Fruit fly (Drosophila melanogaster) whole organism, wandering third instar larva: ENCODE data around the gene cmet.

Experiments used
- Abd-B ChIP-seq: fragments of >200 bp; optimal IDR thresholded peaks from 2 replicates; lab custom pipeline; 2017; ENCODE audit warnings: missing biosample characterization, missing genetic modification characterization
- CG32264 ChIP-seq: fragments of 200-800 bp; sonication (Bioruptor generic); optimal IDR thresholded peaks from 2 replicates; lab custom pipeline; 2016; ENCODE audit warnings: missing biosample characterization, missing genetic modification characterization
- CrebA ChIP-seq: fragments of 200-800 bp; sonication (Bioruptor generic); optimal IDR thresholded peaks from 2 replicates; lab custom pipeline; 2016; ENCODE audit warnings: missing biosample characterization, mild to moderate bottlenecking, missing genetic modification characterization, borderline replicate concordance
- Dfd ChIP-seq: fragments of >200 bp; optimal IDR thresholded peaks from 2 replicates; lab custom pipeline; 2017; ENCODE audit warnings: missing biosample characterization, missing genetic modification characterization
- HLH106 ChIP-seq: fragments of 200-800 bp; optimal IDR thresholded peaks from 3 replicates; lab custom pipeline; 2019; ENCODE audit warnings: missing biosample characterization, mild to moderate bottlenecking, missing genetic modification characterization, moderate library complexity
- Hr78 ChIP-seq: fragments of >200 bp; optimal IDR thresholded peaks from 2 replicates; lab custom pipeline; 2017; ENCODE audit warnings: missing biosample characterization, missing genetic modification characterization
- Hr83 ChIP-seq: fragments of 200-300 bp; sonication (Bioruptor generic); optimal IDR thresholded peaks from 2 replicates; lab custom pipeline; 2016; ENCODE audit warnings: missing biosample characterization, mild to moderate bottlenecking, missing genetic modification characterization, moderate library complexity; ENCODE audit not compliant: poor library complexity, severe bottlenecking
- Jra ChIP-seq: sonication (Bioruptor generic); optimal IDR thresholded peaks from 2 replicates; lab custom pipeline; 2016; ENCODE audit warnings: missing biosample characterization, missing genetic modification characterization
- Mio ChIP-seq: sonication (Bioruptor generic); optimal IDR thresholded peaks from 2 replicates; lab custom pipeline; 2016; ENCODE audit warnings: missing biosample characterization, missing genetic modification characterization
- OdsH ChIP-seq: fragments of 200-800 bp; sonication (Bioruptor generic); optimal IDR thresholded peaks from 2 replicates; lab custom pipeline; 2016; ENCODE audit warnings: missing biosample characterization, mild to moderate bottlenecking, missing genetic modification characterization
- Rel ChIP-seq, 2 experiments: fragments of 200-800 bp; sonication (Bioruptor generic) in 1 of 2; optimal IDR thresholded peaks; 2 replicates in 1 of 2; 3 replicates in 1 of 2; lab custom pipeline; 2016 to 2019; ENCODE audit warnings: mild to moderate bottlenecking in 2 of 2, missing biosample characterization in 2 of 2, missing genetic modification characterization in 2 of 2, moderate library complexity in 1 of 2
- Sp1 ChIP-seq: fragments of 200-800 bp; sonication (Bioruptor generic); optimal IDR thresholded peaks from 3 replicates; lab custom pipeline; 2019; ENCODE audit warnings: missing biosample characterization, mild to moderate bottlenecking, missing genetic modification characterization, moderate library complexity
- Vsx2 ChIP-seq: fragments of 200-300, 225-300 bp; sonication (Bioruptor generic); optimal IDR thresholded peaks from 2 replicates; lab custom pipeline; 2018; ENCODE audit warnings: missing biosample characterization, missing genetic modification characterization; ENCODE audit not compliant: partially characterized antibody
- brk ChIP-seq: fragments of 200-800 bp; sonication (Bioruptor generic); optimal IDR thresholded peaks from 2 replicates; lab custom pipeline; 2016; ENCODE audit warnings: missing biosample characterization, mild to moderate bottlenecking, missing genetic modification characterization
- dl ChIP-seq, 2 experiments: fragments of 175-275, 200-275 bp in 1 of 2; fragments of 200-275 bp in 1 of 2; sonication (Bioruptor generic); optimal IDR thresholded peaks; lab custom pipeline; 2018; ENCODE audit warnings: mild to moderate bottlenecking in 2 of 2, missing biosample characterization in 2 of 2, missing genetic modification characterization in 2 of 2, moderate library complexity in 2 of 2; ENCODE audit not compliant: partially characterized antibody in 2 of 2, insufficient read depth in 1 of 2
- dmrt93B ChIP-seq: fragments of 200-800 bp; sonication (Bioruptor generic); optimal IDR thresholded peaks from 2 replicates; lab custom pipeline; 2018; ENCODE audit warnings: missing biosample characterization, mild to moderate bottlenecking, missing genetic modification characterization
- dsf ChIP-seq: sonication (Bioruptor generic); optimal IDR thresholded peaks from 2 replicates; lab custom pipeline; 2016; ENCODE audit warnings: missing biosample characterization, missing genetic modification characterization, borderline replicate concordance
- ey ChIP-seq: fragments of 200-800 bp; sonication (Bioruptor generic); optimal IDR thresholded peaks from 2 replicates; lab custom pipeline; 2016; ENCODE audit warnings: missing biosample characterization, missing genetic modification characterization
- fru ChIP-seq: fragments of 200-800 bp; sonication (Bioruptor generic); optimal IDR thresholded peaks from 3 replicates; lab custom pipeline; 2016; ENCODE audit warnings: missing biosample characterization, mild to moderate bottlenecking, missing genetic modification characterization
- h ChIP-seq: fragments of 200-800 bp; sonication (Bioruptor generic); optimal IDR thresholded peaks from 3 replicates; lab custom pipeline; 2016; ENCODE audit warnings: missing biosample characterization, mild to moderate bottlenecking, missing genetic modification characterization
- lola ChIP-seq: fragments of >200 bp; optimal IDR thresholded peaks from 2 replicates; lab custom pipeline; 2017; ENCODE audit warnings: missing biosample characterization, missing genetic modification characterization
- psq ChIP-seq: fragments of 200-800 bp; sonication (Bioruptor generic); optimal IDR thresholded peaks from 3 replicates; lab custom pipeline; 2017; ENCODE audit warnings: missing biosample characterization, mild to moderate bottlenecking, missing genetic modification characterization, moderate library complexity
- rgr ChIP-seq: fragments of 200-800 bp; sonication (Bioruptor generic); optimal IDR thresholded peaks from 3 replicates; lab custom pipeline; 2016; ENCODE audit warnings: missing biosample characterization, mild to moderate bottlenecking, missing genetic modification characterization
- tai ChIP-seq: sonication (Bioruptor generic); optimal IDR thresholded peaks from 2 replicates; lab custom pipeline; 2016; ENCODE audit warnings: missing biosample characterization, missing genetic modification characterization
- usp ChIP-seq: fragments of >200 bp; optimal IDR thresholded peaks from 2 replicates; lab custom pipeline; 2017; ENCODE audit warnings: missing biosample characterization, missing genetic modification characterization
- woc ChIP-seq: sonication (Bioruptor generic); optimal IDR thresholded peaks from 2 replicates; lab custom pipeline; 2016; ENCODE audit warnings: missing biosample characterization, mild to moderate bottlenecking, missing genetic modification characterization

cmet gene

DNA sequence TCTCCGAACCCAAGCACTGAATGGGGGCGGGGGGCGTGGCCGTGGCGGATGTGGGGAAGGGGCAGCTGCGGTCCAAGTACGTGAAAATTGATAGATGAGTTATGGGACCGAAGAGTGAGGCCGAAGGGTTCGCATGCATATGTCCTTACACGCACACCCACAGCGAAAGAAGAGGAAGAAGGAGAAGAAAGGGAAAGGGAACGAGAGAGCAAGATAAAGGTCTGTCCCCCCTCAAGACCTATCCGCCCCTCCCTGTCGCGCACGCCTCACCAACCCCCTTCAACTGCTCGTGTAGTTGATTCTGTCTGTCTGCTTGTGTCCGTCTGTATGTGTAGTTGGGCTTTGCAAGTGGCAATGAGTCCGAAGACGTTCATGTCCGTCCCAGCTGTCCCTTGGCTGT, 19.4 kb downstream of the cmet start:
- TF ChIP-seq Dfd (GFP tag; lab: Kevin White, UChicago) (peak; percentile 47), lola (GFP tag; lab: Kevin White, UChicago) (no peak)
- TF ChIP-seq, all 38 proteins: peak for 1

DNA sequence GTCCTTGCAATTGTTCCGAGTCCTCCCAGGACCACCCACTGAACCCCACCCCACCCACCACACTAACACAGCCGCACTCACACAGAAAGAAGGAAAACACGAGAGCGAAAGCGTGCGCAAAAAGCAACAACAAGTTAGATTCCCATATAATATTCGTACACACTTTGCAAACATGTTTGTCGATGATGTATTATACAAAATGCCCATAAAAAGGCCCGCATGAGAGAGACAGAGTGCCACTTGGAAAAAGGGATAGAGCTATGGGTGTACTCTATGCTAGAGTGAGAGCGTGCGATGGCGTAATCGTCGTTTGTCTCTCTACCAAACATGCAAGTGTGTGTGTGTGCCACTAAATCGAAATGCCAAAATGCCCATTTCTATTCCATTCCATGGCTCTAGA, 21.1 kb downstream of the cmet start:
- TF ChIP-seq Hr83 (GFP tag; lab: Kevin White, UChicago) = no peak
- no peak for TF ChIP-seq HLH106 (tag; lab: Kevin White, UChicago)
- TF ChIP-seq Jra (GFP tag; lab: Kevin White, UChicago) = no peak
- no peak for TF ChIP-seq Mio (GFP tag; lab: Kevin White, UChicago)
- no peak for TF ChIP-seq tai (GFP tag; lab: Kevin White, UChicago)
- no peak for TF ChIP-seq usp (GFP tag; lab: Kevin White, UChicago)
- no peak for TF ChIP-seq brk (GFP tag; lab: Kevin White, UChicago)
- TF ChIP-seq Abd-B (GFP tag; lab: Kevin White, UChicago) = no peak
- no peak for TF ChIP-seq Vsx2 (GFP tag; lab: Kevin White, UChicago)
- TF ChIP-seq fru (GFP tag; lab: Kevin White, UChicago) = no peak
- no peak for TF ChIP-seq Dfd (GFP tag; lab: Kevin White, UChicago)
- TF ChIP-seq psq (GFP tag; lab: Kevin White, UChicago) = no peak
- TF ChIP-seq rgr (GFP tag; lab: Kevin White, UChicago) = no peak
- no peak for TF ChIP-seq dmrt93B
- no peak for TF ChIP-seq OdsH (GFP tag; lab: Kevin White, UChicago)
- TF ChIP-seq woc (GFP tag; lab: Kevin White, UChicago) = no peak

DNA sequence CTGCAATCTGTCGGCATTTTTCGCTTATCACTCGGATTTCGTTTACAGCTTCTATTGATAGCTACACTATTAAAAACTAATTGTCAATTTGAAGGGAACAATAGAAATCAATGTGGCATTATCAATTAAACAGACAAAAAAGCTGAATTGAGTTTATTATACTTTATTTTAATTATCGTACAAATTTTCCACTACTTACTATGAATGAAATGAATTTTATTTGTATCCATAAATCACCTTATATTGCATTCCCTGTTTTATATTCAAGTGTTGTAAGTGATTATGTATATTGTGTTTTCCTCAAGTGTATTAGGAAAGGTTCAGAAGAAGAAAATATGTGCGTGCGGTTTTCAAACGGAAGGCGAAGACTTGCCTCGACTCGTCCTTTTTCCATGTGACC, 24.9 kb downstream of the cmet start:
- TF ChIP-seq Mio (GFP tag; lab: Kevin White, UChicago) (no peak), dsf (GFP tag; lab: Kevin White, UChicago) (no peak), usp (GFP tag; lab: Kevin White, UChicago) (no peak), Sp1 (GFP tag; lab: Kevin White, UChicago) (no peak), ey (GFP tag; lab: Kevin White, UChicago) (no peak)

DNA sequence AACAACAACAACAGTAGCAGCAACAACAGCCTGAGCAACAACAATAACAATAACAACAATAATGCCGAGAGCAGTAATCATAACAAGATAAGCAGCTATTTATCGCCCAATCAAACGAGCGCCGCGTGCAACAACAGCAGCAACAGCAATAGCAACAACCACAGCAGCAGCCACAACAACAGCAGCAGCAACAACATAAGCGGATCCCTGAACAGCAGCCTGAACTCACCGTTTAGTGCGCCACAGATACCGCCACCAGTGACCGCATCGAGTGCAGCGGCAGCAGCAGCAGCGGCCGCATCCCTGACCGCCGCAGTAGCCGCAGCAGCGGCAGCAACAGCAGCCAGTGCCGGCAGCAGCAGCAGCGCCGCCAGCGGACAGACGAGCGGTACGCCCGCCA, 32.4 kb downstream of the cmet start:
- TF ChIP-seq ey (GFP tag; lab: Kevin White, UChicago) = no peak
- TF ChIP-seq Dfd (GFP tag; lab: Kevin White, UChicago) = peak; percentile 91

- TF ChIP-seq Dfd (GFP tag; lab: Kevin White, UChicago) = peak; percentile 96
- no peak for TF ChIP-seq fru (GFP tag; lab: Kevin White, UChicago)
- no peak for TF ChIP-seq Mio (GFP tag; lab: Kevin White, UChicago)
- no peak for TF ChIP-seq psq (GFP tag; lab: Kevin White, UChicago)
- no peak for TF ChIP-seq dsf (GFP tag; lab: Kevin White, UChicago)
Measured at dm6 chr2L:11235534-11235933, 33.3 kb downstream of the cmet start.

DNA sequence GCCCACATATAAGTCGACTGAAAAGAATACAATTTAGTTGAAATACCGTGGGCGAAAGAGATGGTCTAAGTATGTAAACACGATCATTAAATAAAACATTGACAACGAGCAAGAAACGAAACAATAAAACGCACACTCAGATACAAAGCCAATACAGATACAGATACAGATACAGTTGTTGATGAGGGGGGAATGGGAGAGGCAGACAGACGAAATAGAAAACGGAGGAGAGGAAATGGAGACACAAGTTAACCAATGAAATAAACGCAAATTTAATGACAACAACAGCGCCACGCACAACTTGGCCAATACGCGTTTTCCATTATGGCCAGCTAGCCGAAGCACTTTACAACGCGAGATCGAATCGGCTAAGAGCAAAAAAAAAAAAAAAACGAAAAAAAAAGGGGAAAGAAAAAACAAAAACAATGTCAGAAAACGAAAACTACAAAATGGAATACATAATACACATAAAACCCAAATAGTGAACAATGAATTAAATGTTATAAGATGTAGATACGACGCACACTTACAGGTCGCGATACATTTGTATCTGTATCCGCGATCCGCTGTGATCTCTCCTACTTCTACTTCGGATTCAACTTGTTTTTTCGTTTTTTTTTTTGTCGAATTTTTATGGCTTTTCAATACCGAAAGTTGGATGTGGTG, 39.8 kb downstream of the cmet start:
- no peak for TF ChIP-seq lola (GFP tag; lab: Kevin White, UChicago)
- no peak for TF ChIP-seq Hr78 (GFP tag; lab: Kevin White, UChicago)
- TF ChIP-seq Mio (GFP tag; lab: Kevin White, UChicago) = no peak
- TF ChIP-seq h (GFP tag; lab: Kevin White, UChicago) = no peak
- no peak for TF ChIP-seq Dfd (GFP tag; lab: Kevin White, UChicago)
- no peak for TF ChIP-seq tai (GFP tag; lab: Kevin White, UChicago)
- TF ChIP-seq CrebA (GFP tag; lab: Kevin White, UChicago) = no peak

DNA sequence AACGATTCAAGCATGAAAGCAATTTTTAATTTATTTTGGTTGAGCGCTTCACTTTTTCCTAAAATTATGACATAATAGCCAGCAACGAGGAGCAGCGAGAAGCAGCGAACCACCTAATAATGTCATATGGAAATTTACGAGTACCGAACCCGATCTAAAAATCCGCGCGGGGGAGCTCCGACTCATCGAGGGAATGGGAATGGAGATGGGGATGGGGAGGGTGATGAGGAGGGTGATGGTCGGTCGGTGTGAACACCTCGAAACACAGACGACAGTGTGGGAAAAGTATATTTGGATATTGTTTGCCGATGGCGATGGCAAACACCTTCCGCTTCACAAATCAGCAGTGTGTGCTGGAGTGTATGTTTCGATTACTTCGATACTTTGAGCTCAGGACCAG, 40.8 kb downstream of the cmet start:
- TF ChIP-seq Sp1 (GFP tag; lab: Kevin White, UChicago) (no peak), dl (GFP tag; optimal IDR thresholded peaks at IDR 0.05; lab: Kevin White, UChicago; ENCODE audit: insufficient read depth in 1 of 2, partially characterized antibody in 2 of 2) (no peak), OdsH (GFP tag; lab: Kevin White, UChicago) (no peak), CG32264 (GFP tag; lab: Kevin White, UChicago) (no peak), Rel (GFP tag; optimal IDR thresholded peaks at IDR 0.05; lab: Kevin White, UChicago) (no peak), Rel (tag; optimal IDR thresholded peaks at IDR 0.05; lab: Kevin White, UChicago) (no peak)
